Worm (Caenorhabditis elegans): ENCODE data around the gene fln-1.

- TF ChIP-seq nhr-237 (tag; optimal IDR thresholded peaks at IDR 0.05) (no peak), mls-2 (tag; optimal IDR thresholded peaks at IDR 0.05) (no peak), blmp-1 (tag; optimal IDR thresholded peaks at IDR 0.05) (no peak), unc-62 (GFP tag; optimal IDR thresholded peaks at IDR 0.05) (no peak), elt-1 (tag; optimal IDR thresholded peaks at IDR 0.05; ENCODE audit: borderline replicate concordance, insufficient read depth) (no peak), snpc-4 (tag; optimal IDR thresholded peaks at IDR 0.05) (no peak)
Measured at ce11 chrIV:378367-378766, 2.6 kb upstream of the fln-1 start.
